Fruit fly (Drosophila melanogaster) whole organism, wandering third instar larva: ENCODE results near the gene ppk.

Experiments used
- Dfd ChIP-seq: fragments of >200 bp; optimal IDR thresholded peaks from 2 replicates; lab custom pipeline; 2017; ENCODE audit warnings: missing biosample characterization, missing genetic modification characterization
- ey ChIP-seq: fragments of 200-800 bp; sonication (Bioruptor generic); optimal IDR thresholded peaks from 2 replicates; lab custom pipeline; 2016; ENCODE audit warnings: missing biosample characterization, missing genetic modification characterization

DNA sequence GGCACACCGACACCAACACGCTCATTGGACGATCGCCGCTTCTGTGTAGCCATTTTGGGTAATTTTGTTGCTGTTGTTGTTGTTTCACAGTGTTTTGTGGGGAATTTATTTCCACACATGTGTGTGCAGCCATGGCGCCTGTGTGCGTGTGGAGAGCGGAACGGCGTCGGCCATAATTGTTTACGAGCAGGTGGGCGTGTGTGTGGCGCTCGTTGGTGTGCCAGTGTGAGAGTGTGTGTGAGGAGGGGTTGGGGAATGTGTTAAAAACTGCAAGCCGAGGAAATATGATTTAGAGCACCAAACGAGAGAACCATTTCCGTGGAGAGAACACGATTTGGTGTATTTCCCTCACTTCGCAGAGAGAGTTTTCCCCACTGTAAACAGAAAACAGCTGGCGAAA lies 29.4 kb upstream of the ppk start:
- TF ChIP-seq Dfd (GFP tag; lab: Kevin White, UChicago) (no peak), ey (no peak)
